Worm (Caenorhabditis elegans) whole organism, L3 larva: ENCODE results near the gene W03F9.11.

Source experiments
- R02D3.7 ChIP-seq: fragments of 150-350 bp; optimal IDR thresholded peaks from 2 replicates; lab custom pipeline; 2014; ENCODE audit warnings: missing biosample characterization, missing genetic modification characterization
- ZK546.5 ChIP-seq: sonication (generic microtip); optimal IDR thresholded peaks from 2 replicates; lab custom pipeline; 2017; ENCODE audit warnings: missing biosample characterization, missing genetic modification characterization
- ama-1 ChIP-seq: fragments of 150-350 bp; optimal IDR thresholded peaks from 2 replicates; lab custom pipeline; 2018
- ceh-16 ChIP-seq: sonication (generic microtip); optimal IDR thresholded peaks from 2 replicates; lab custom pipeline; 2017; ENCODE audit warnings: missing biosample characterization, missing genetic modification characterization
- ceh-28 ChIP-seq: fragments of 150-350 bp; optimal IDR thresholded peaks from 2 replicates; lab custom pipeline; 2014; ENCODE audit warnings: missing biosample characterization, missing genetic modification reagents, missing genetic modification characterization
- ceh-82 ChIP-seq: fragments of 150-350 bp; optimal IDR thresholded peaks from 2 replicates; lab custom pipeline; 2014; ENCODE audit warnings: missing biosample characterization, missing genetic modification characterization
- ceh-9 ChIP-seq: sonication (generic microtip); optimal IDR thresholded peaks from 2 replicates; lab custom pipeline; 2018; ENCODE audit warnings: missing biosample characterization, missing genetic modification characterization
- egl-27 ChIP-seq: sonication (generic microtip); optimal IDR thresholded peaks from 4 replicates; lab custom pipeline; 2017; ENCODE audit warnings: missing biosample characterization, missing genetic modification reagents, missing genetic modification characterization
- egl-5 ChIP-seq: fragments of 150-350 bp; optimal IDR thresholded peaks from 2 replicates; lab custom pipeline; 2017; ENCODE audit warnings: missing biosample characterization, missing genetic modification reagents, missing genetic modification characterization, inconsistent platforms
- elt-1 ChIP-seq: fragments of 150-350 bp; optimal IDR thresholded peaks from 2 replicates; lab custom pipeline; 2014; ENCODE audit warnings: missing biosample characterization, missing genetic modification characterization
- elt-2 ChIP-seq: sonication (generic microtip); optimal IDR thresholded peaks from 2 replicates; lab custom pipeline; 2016; ENCODE audit warnings: missing genetic modification reagents, mild to moderate bottlenecking, missing genetic modification characterization, missing compliant biosample characterization
- elt-3 ChIP-seq, 3 experiments: fragments of 150-350 bp in 1 of 3; sonication (generic microtip) in 2 of 3; optimal IDR thresholded peaks; 2 replicates in 2 of 3; 4 replicates in 1 of 3; lab custom pipeline; 2014 to 2017; ENCODE audit warnings: missing biosample characterization in 3 of 3, missing genetic modification characterization in 3 of 3
- fkh-10 ChIP-seq: sonication (generic microtip); optimal IDR thresholded peaks from 2 replicates; lab custom pipeline; 2017; ENCODE audit warnings: missing biosample characterization, missing genetic modification reagents, missing genetic modification characterization
- fkh-2 ChIP-seq: fragments of 150-350 bp; optimal IDR thresholded peaks from 2 replicates; lab custom pipeline; 2014; ENCODE audit warnings: missing biosample characterization, missing genetic modification reagents, missing genetic modification characterization
- hmg-11 ChIP-seq: sonication (generic microtip); optimal IDR thresholded peaks from 2 replicates; lab custom pipeline; 2016; ENCODE audit warnings: missing genetic modification characterization, missing compliant biosample characterization
- jun-1 ChIP-seq: fragments of 150-350 bp; optimal IDR thresholded peaks from 2 replicates; lab custom pipeline; 2014; ENCODE audit warnings: missing biosample characterization, missing genetic modification reagents, missing genetic modification characterization
- lin-15B ChIP-seq: fragments of 150-350 bp; optimal IDR thresholded peaks from 2 replicates; lab custom pipeline; 2014; ENCODE audit warnings: missing biosample characterization, missing genetic modification characterization
- lin-39 ChIP-seq: fragments of 150-350 bp; optimal IDR thresholded peaks from 2 replicates; lab custom pipeline; 2018; ENCODE audit warnings: missing biosample characterization, missing genetic modification reagents, missing genetic modification characterization
- lsy-12 ChIP-seq: sonication (generic microtip); optimal IDR thresholded peaks from 2 replicates; lab custom pipeline; 2016; ENCODE audit warnings: mild to moderate bottlenecking, missing genetic modification characterization, missing compliant biosample characterization
- mdl-1 ChIP-seq: fragments of 150-350 bp; optimal IDR thresholded peaks from 2 replicates; lab custom pipeline; 2014; ENCODE audit warnings: missing biosample characterization, missing genetic modification characterization
- nfya-1 ChIP-seq: sonication (generic microtip); optimal IDR thresholded peaks from 2 replicates; lab custom pipeline; 2017; ENCODE audit warnings: missing genetic modification characterization, mild to moderate bottlenecking, missing compliant biosample characterization, antibody characterized with exemption, moderate library complexity; ENCODE audit not compliant: insufficient read depth
- nhr-11 ChIP-seq: fragments of 150-350 bp; optimal IDR thresholded peaks from 2 replicates; lab custom pipeline; 2014; ENCODE audit warnings: missing biosample characterization, missing genetic modification characterization
- nhr-12 ChIP-seq: fragments of 150-350 bp; optimal IDR thresholded peaks from 2 replicates; lab custom pipeline; 2014; ENCODE audit warnings: missing biosample characterization, missing genetic modification characterization
- nhr-23 ChIP-seq: fragments of 150-350 bp; optimal IDR thresholded peaks from 2 replicates; lab custom pipeline; 2014; ENCODE audit warnings: missing biosample characterization, missing genetic modification reagents, missing genetic modification characterization
- nhr-25 ChIP-seq: sonication (generic microtip); optimal IDR thresholded peaks from 2 replicates; lab custom pipeline; 2017; ENCODE audit warnings: missing biosample characterization, missing genetic modification characterization
- nhr-28 ChIP-seq: fragments of 150-350 bp; optimal IDR thresholded peaks from 2 replicates; lab custom pipeline; 2014; ENCODE audit warnings: missing biosample characterization, missing genetic modification characterization
- nhr-43 ChIP-seq: sonication (generic microtip); optimal IDR thresholded peaks from 2 replicates; lab custom pipeline; 2016; ENCODE audit warnings: mild to moderate bottlenecking, missing genetic modification characterization, missing compliant biosample characterization; ENCODE audit not compliant: poor library complexity, severe bottlenecking
- nhr-67 ChIP-seq: fragments of 150-350 bp; optimal IDR thresholded peaks from 2 replicates; lab custom pipeline; 2014; ENCODE audit warnings: missing biosample characterization, missing genetic modification characterization
- nhr-76 ChIP-seq: fragments of 150-350 bp; sonication (generic microtip); optimal IDR thresholded peaks from 5 replicates; lab custom pipeline; 2014; ENCODE audit warnings: missing biosample characterization, missing genetic modification characterization
- nhr-77 ChIP-seq: fragments of 150-350 bp; optimal IDR thresholded peaks from 2 replicates; lab custom pipeline; 2014; ENCODE audit warnings: missing biosample characterization, missing genetic modification characterization
- pha-4 ChIP-seq: fragments of 150-350 bp; optimal IDR thresholded peaks from 2 replicates; lab custom pipeline; 2014; ENCODE audit warnings: missing biosample characterization, missing genetic modification reagents, missing genetic modification characterization
- sea-2 ChIP-seq: fragments of 150-350 bp; sonication (generic microtip); optimal IDR thresholded peaks from 4 replicates; lab custom pipeline; 2014; ENCODE audit warnings: missing biosample characterization, missing genetic modification reagents, missing genetic modification characterization
- skn-1 ChIP-seq: fragments of 150-350 bp; optimal IDR thresholded peaks from 2 replicates; lab custom pipeline; 2014; ENCODE audit warnings: missing biosample characterization, missing genetic modification characterization
- snpc-4 ChIP-seq: fragments of 150-350 bp; optimal IDR thresholded peaks from 2 replicates; lab custom pipeline; 2014; ENCODE audit warnings: missing biosample characterization, missing genetic modification characterization
- tbx-2 ChIP-seq: sonication (generic microtip); optimal IDR thresholded peaks from 2 replicates; lab custom pipeline; 2016; ENCODE audit warnings: mild to moderate bottlenecking, missing genetic modification characterization, missing compliant biosample characterization
- unc-39 ChIP-seq: sonication (generic microtip); optimal IDR thresholded peaks from 4 replicates; lab custom pipeline; 2017; ENCODE audit warnings: missing biosample characterization, missing genetic modification characterization
- unc-62 ChIP-seq: fragments of 150-350 bp; sonication (generic microtip); optimal IDR thresholded peaks from 4 replicates; lab custom pipeline; 2014; ENCODE audit warnings: missing biosample characterization, missing genetic modification reagents, missing genetic modification characterization
- zag-1 ChIP-seq: fragments of 150-350 bp; optimal IDR thresholded peaks from 2 replicates; lab custom pipeline; 2014; ENCODE audit warnings: missing biosample characterization, missing genetic modification characterization
- ztf-4 ChIP-seq: fragments of 150-350 bp; optimal IDR thresholded peaks from 2 replicates; lab custom pipeline; 2014; ENCODE audit warnings: missing biosample characterization, missing genetic modification characterization

Gene W03F9.11

DNA sequence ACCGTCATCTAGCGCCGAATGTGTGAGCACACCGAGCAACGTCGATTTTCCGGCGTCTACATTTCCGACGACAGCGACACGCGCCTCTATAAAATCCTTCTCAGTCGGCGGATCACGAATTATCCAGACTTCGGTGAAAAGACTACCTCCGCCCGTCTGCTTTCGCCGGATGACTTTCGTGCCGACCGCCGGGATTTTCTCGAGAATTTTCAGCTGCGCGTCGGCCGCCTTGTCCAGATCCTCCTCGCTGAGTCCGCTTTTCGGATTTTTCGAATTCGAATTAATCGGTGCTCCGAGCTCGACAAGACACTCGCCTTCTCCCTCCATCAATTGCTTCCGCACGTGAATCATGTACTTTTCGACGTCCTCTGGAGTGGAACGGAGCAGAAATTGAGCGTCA lies 18.9 kb downstream of the W03F9.11 start:
- no peak for TF ChIP-seq nhr-76
- no peak for TF ChIP-seq ceh-82 (tag; lab: Kevin White, UChicago)
- no peak for TF ChIP-seq nhr-77 (tag; lab: Kevin White, UChicago)
- no peak for TF ChIP-seq nhr-28
- no peak for TF ChIP-seq nhr-67
- no peak for TF ChIP-seq jun-1 (tag; lab: Kevin White, UChicago)
- no peak for TF ChIP-seq pha-4 (tag; lab: Kevin White, UChicago)
- TF ChIP-seq hmg-11, result no peak
- TF ChIP-seq fkh-10 (GFP tag; lab: Kevin White, UChicago), result no peak
- no peak for TF ChIP-seq lin-39 (tag; lab: Kevin White, UChicago)
- TF ChIP-seq nhr-43 (tag; lab: Kevin White, UChicago), result no peak
- no peak for TF ChIP-seq snpc-4
- no peak for TF ChIP-seq nhr-23 (tag; lab: Kevin White, UChicago)
- no peak for TF ChIP-seq ztf-4 (tag; lab: Kevin White, UChicago)

DNA sequence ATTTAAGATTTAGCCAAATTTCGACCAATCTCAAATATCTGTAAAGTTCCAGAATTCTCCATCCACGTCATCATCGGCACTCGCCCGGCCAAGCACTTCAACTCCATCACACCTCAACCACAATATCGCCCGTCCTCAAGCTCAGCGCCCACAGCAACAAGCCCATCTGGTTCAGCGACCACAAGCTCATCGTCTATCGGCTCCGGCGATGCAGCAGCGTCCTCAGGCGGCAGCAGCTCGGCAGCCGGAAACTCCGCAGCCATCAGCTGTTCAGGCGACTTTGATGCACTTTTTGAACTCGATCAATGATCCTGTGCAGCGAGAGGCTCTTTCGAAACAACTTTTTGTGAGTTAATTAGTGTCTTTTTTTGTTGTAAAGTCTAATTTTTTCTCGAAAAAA lies 23.8 kb downstream of the W03F9.11 start:
- TF ChIP-seq lsy-12, result peak; percentile 10
- TF ChIP-seq ceh-28, result no peak
- TF ChIP-seq ZK546.5 (tag; lab: Kevin White, UChicago), result no peak
- TF ChIP-seq egl-5, result no peak
- TF ChIP-seq nhr-76, result no peak
- TF ChIP-seq elt-3 (tag; optimal IDR thresholded peaks at IDR 0.05; lab: Kevin White, UChicago), result no peak
- no peak for TF ChIP-seq pha-4 (tag; lab: Kevin White, UChicago)

DNA sequence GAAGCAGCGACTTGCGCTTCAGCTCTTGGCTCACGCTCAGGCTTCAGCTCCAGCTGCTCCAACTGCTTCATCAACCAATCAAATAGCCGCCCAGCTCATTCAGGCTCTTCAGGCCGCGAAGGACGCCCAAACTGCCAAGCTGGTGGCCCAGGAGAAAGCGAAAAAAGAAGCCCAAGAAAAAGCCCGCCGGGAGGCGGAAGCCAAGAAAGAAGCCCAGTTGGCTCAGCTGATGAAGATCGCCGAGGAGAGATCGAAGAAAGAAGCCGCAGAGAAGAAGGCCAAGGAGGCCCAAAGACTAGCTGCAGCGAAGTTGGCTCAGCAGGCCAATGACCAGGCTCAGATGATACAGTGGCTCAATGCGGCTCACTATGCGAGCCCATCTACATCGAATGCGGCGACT lies 24.9 kb downstream of the W03F9.11 start:
- TF ChIP-seq zag-1 (tag; lab: Kevin White, UChicago), result no peak
- no peak for TF ChIP-seq elt-3 (tag; optimal IDR thresholded peaks at IDR 0.05; lab: Kevin White, UChicago)
- TF ChIP-seq ceh-28, result no peak
- TF ChIP-seq nhr-67, result no peak
- no peak for TF ChIP-seq nfya-1 (tag; lab: Kevin White, UChicago)
- no peak for TF ChIP-seq snpc-4
- TF ChIP-seq elt-2 (tag; lab: Kevin White, UChicago), result no peak
- TF ChIP-seq ceh-82 (tag; lab: Kevin White, UChicago), result no peak

DNA sequence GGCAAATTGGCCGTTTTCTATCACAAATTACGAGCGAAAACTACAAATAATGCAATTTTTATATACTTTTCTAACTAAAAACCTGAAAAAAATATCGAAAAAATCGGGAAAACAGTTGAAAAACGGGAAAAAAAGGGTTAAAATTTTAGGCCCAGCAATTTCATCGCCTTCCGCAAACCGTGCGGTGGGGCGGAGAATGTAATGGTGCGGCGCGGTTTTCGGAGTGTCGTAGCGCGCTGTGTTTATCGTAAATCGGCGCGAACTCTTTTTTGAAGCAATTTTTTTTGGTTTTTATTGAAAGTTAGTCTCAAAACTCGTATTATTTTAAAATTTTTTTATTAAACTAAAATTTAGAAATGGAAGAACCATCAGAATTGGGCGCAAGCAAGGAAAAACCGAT lies 36.7 kb downstream of the W03F9.11 start, which contains the start of gene picd-1:
picd-1 (plus strand) TSS at position 352 of the 400 bp plus-strand sequence.
- TF ChIP-seq pha-4 (tag; lab: Kevin White, UChicago) (peak; percentile 89), snpc-4 (peak; percentile 29), egl-5 (peak; percentile 33), nhr-67 (no peak), ama-1 (lab: Kevin White, UChicago) (peak; percentile 16), nfya-1 (tag; lab: Kevin White, UChicago) (peak; percentile 85), fkh-2 (tag; lab: Kevin White, UChicago) (no peak), egl-27 (tag; lab: Kevin White, UChicago) (no peak), mdl-1 (no peak), nhr-11 (tag; lab: Kevin White, UChicago) (no peak), lsy-12 (no peak), lin-39 (tag; lab: Kevin White, UChicago) (peak; percentile 85), ceh-82 (tag; lab: Kevin White, UChicago) (no peak), ceh-9 (tag; lab: Kevin White, UChicago) (no peak), skn-1 (tag; lab: Kevin White, UChicago) (peak; percentile 51), nhr-25 (tag; lab: Kevin White, UChicago) (peak; percentile 73), nhr-43 (tag; lab: Kevin White, UChicago) (no peak), R02D3.7 (tag; lab: Kevin White, UChicago) (peak; percentile 91), nhr-23 (tag; lab: Kevin White, UChicago) (peak; percentile 84), lin-15B (peak; percentile 99), sea-2 (GFP tag; lab: Kevin White, UChicago) (no peak), fkh-10 (GFP tag; lab: Kevin White, UChicago) (no peak), hmg-11 (peak; percentile 75)

- TF ChIP-seq ceh-28, result no peak
- TF ChIP-seq nhr-76, result no peak
- no peak for TF ChIP-seq nhr-28
- no peak for TF ChIP-seq mdl-1
- TF ChIP-seq ZK546.5 (tag; lab: Kevin White, UChicago), result no peak
- TF ChIP-seq ceh-9 (tag; lab: Kevin White, UChicago), result no peak
- no peak for TF ChIP-seq ama-1 (lab: Kevin White, UChicago)
- TF ChIP-seq lsy-12, result no peak
- no peak for TF ChIP-seq nhr-11 (tag; lab: Kevin White, UChicago)
- no peak for TF ChIP-seq ceh-82 (tag; lab: Kevin White, UChicago)
- no peak for TF ChIP-seq hmg-11
- TF ChIP-seq unc-62 (GFP tag; lab: Kevin White, UChicago), result no peak
- TF ChIP-seq jun-1 (tag; lab: Kevin White, UChicago), result no peak
- TF ChIP-seq elt-1 (tag; lab: Kevin White, UChicago), result no peak
- no peak for TF ChIP-seq tbx-2 (tag; lab: Kevin White, UChicago)
- TF ChIP-seq unc-39 (tag; lab: Kevin White, UChicago), result no peak
- TF ChIP-seq ceh-16 (tag; lab: Kevin White, UChicago), result no peak
- no peak for TF ChIP-seq nhr-12 (tag; lab: Kevin White, UChicago)
- TF ChIP-seq, all 47 proteins: peak for 0
These were observed 37.2 kb downstream of the W03F9.11 start, which contains the start of gene rps-27 for ce11 chrV:103977-104376. Gene rps-27 (minus strand): TSS chrV:104077.
